Fruit fly (Drosophila melanogaster): ENCODE results near the gene Kap-alpha1.

The Kap-alpha1 gene

DNA sequence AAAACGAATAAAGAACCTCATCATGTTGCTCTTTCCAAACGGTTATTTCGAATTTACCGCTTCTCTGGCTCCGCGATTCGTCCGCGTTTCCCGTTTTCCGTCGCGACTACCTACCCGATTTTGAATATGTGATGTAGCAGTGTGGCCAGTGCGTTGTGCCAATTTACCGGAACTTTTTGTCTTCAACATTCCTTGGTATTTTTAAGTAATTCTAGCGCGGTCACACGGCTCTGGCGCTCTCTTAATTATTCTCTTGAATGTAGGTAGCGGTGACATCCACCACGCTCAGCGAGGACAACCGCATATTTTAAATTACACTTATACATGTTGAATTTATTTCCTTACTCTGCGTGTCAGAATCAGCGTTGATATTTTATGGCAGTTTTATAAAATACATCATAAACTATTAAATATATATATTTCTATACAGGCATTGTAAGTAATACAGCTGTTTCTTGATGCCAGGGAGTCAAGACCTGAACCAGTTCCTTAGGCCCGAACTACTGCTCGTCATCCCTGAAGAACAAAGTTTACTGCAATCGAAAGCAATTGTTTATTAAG lies 13.5 kb upstream of the Kap-alpha1 start, which contains the start of the genes CG42637, Gyc76C and SREBP (continued):
- TF ChIP-seq Dbx (GFP tag; IDR thresholded peaks at IDR 0.05): peak; percentile 29; the same call in 1 of the 3 replicates
- no peak for TF ChIP-seq Xrp1 (GFP tag; IDR thresholded peaks at IDR 0.05)
- peak; percentile 93 for TF ChIP-seq Nf-YC (tag; optimal IDR thresholded peaks at IDR 0.05)
- TF ChIP-seq unc-4 (GFP tag; IDR thresholded peaks at IDR 0.05; ENCODE audit: partially characterized antibody): peak; percentile 47
- TF ChIP-seq CG7372 (GFP tag; IDR thresholded peaks at IDR 0.05): no peak
- TF ChIP-seq CG16863 (GFP tag; optimal IDR thresholded peaks at IDR 0.05): no peak
- no peak for TF ChIP-seq luna (GFP tag; optimal IDR thresholded peaks at IDR 0.05)
- no peak for TF ChIP-seq CG1602 (GFP tag; optimal IDR thresholded peaks at IDR 0.05)
- peak; percentile 85 for TF ChIP-seq Ets97D (GFP tag; optimal IDR thresholded peaks at IDR 0.05)
- TF ChIP-seq CG32767 (GFP tag; IDR thresholded peaks at IDR 0.05): no peak
- TF ChIP-seq zen (tag; optimal IDR thresholded peaks at IDR 0.05): peak; percentile 67
- no peak for TF ChIP-seq CG7839 (tag; optimal IDR thresholded peaks at IDR 0.05)
- peak; percentile 46; the same call in 1 of the 2 replicates for TF ChIP-seq ranshi (GFP tag; IDR thresholded peaks at IDR 0.05)
- TF ChIP-seq hkb (optimal IDR thresholded peaks at IDR 0.05): peak; percentile 47
- peak; percentile 19; the same call in 1 of the 2 replicates for TF ChIP-seq hkb (GFP tag; IDR thresholded peaks at IDR 0.05)
- TF ChIP-seq ems (GFP tag; optimal IDR thresholded peaks at IDR 0.05): no peak
- TF ChIP-seq Pdp1 (GFP tag; optimal IDR thresholded peaks at IDR 0.05): peak in 1 of 2 experiments; percentile 13
- peak; percentile 56 for TF ChIP-seq BEAF-32 (GFP tag; optimal IDR thresholded peaks at IDR 0.05)
- peak in 1 of 3 experiments; percentile 65 for TF ChIP-seq Stat92E (GFP tag; optimal IDR thresholded peaks at IDR 0.05)
- peak; percentile 69 for TF ChIP-seq Hmr (GFP tag; optimal IDR thresholded peaks at IDR 0.05)
- TF ChIP-seq CG13287 (GFP tag; IDR thresholded peaks at IDR 0.05; ENCODE audit: partially characterized antibody): peak; percentile 48
- peak; percentile 55 for TF ChIP-seq CG8290 (GFP tag; optimal IDR thresholded peaks at IDR 0.05)
- TF ChIP-seq CG8290 (tag; optimal IDR thresholded peaks at IDR 0.05): peak in 1 of 2 experiments; percentile 82
- peak; percentile 7 for TF ChIP-seq CG7987 (GFP tag; optimal IDR thresholded peaks at IDR 0.05)
- TF ChIP-seq CG4730 (GFP tag; IDR thresholded peaks at IDR 0.05): no peak
- no peak for TF ChIP-seq CG30431 (GFP tag; optimal IDR thresholded peaks at IDR 0.05)
- peak; percentile 48 for TF ChIP-seq Dad (GFP tag; optimal IDR thresholded peaks at IDR 0.05)
- TF ChIP-seq CG6791 (GFP tag; IDR thresholded peaks at IDR 0.05; ENCODE audit: partially characterized antibody): peak; percentile 70; the same call in 1 of the 3 replicates
- TF ChIP-seq gfzf (GFP tag; optimal IDR thresholded peaks at IDR 0.05): peak; percentile 96
- peak; percentile 93 for TF ChIP-seq Lhr (GFP tag; optimal IDR thresholded peaks at IDR 0.05)
- peak; percentile 11; the same call in 1 of the 3 replicates for TF ChIP-seq gce (GFP tag; IDR thresholded peaks at IDR 0.05)
- TF ChIP-seq pan (optimal IDR thresholded peaks at IDR 0.05): no peak
- no peak for TF ChIP-seq pan (GFP tag; optimal IDR thresholded peaks at IDR 0.05 in 1 of 2, IDR thresholded peaks at IDR 0.05 in 1 of 2)
- TF ChIP-seq CG3838 (GFP tag; optimal IDR thresholded peaks at IDR 0.05): peak; percentile 11
- no peak for TF ChIP-seq kni (GFP tag; optimal IDR thresholded peaks at IDR 0.05)
- peak; percentile 35 for TF ChIP-seq gsb-n (tag; optimal IDR thresholded peaks at IDR 0.05)
- TF ChIP-seq Dp (GFP tag; optimal IDR thresholded peaks at IDR 0.05): peak; percentile 84
- no peak for TF ChIP-seq ro (GFP tag; IDR thresholded peaks at IDR 0.05)

DNA sequence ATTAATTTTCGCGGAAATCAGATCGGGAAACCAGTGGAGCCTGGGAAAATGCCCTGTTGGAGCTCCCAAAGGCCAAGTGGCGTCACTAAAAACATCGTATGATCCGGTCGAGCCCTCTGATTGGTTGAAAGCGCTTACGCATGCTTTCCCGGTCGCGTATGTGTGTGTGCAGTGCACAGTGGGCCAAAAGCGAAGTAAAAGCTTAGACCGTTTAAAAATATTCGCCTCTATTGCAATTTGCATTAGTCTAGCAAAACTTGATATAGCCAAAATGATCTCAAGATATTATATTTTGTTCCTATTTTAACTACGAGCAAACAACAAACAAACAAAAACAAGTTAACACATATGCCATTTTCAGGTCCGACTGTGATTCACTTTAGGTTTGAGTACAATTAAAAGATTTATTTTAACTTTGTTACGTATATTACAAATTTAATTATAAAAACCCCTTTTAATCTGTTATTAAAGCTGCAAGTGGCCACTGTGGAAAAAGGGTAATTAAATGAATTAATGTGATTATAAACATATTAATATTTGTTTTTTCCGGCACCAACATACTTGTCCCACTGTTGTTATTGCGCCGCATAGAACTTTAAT lies 12.7 kb upstream of the Kap-alpha1 start:
- peak; percentile 82 for TF ChIP-seq CG9932 (GFP tag; IDR thresholded peaks at IDR 0.05)
- TF ChIP-seq br (optimal IDR thresholded peaks at IDR 0.05): no peak
- TF ChIP-seq cad (GFP tag; optimal IDR thresholded peaks at IDR 0.05): no peak
- peak; percentile 91 for TF ChIP-seq dmrt99B (tag; optimal IDR thresholded peaks at IDR 0.05)
- TF ChIP-seq Hr78 (GFP tag; optimal IDR thresholded peaks at IDR 0.05): no peak
- TF ChIP-seq CoRest (tag; optimal IDR thresholded peaks at IDR 0.05): peak; percentile 92
- 0 out of 3 replicates have a peak, but pooled peaks have one; percentile 11 for TF ChIP-seq gce (GFP tag; IDR thresholded peaks at IDR 0.05)
- TF ChIP-seq CG2889 (GFP tag; IDR thresholded peaks at IDR 0.05): 0 out of 3 replicates have a peak, but pooled peaks have one; percentile 15
- peak; percentile 27 for TF ChIP-seq CG11398 (GFP tag; optimal IDR thresholded peaks at IDR 0.05)
- TF ChIP-seq CG8089 (GFP tag; optimal IDR thresholded peaks at IDR 0.05): peak; percentile 63
- TF ChIP-seq Sox100B (GFP tag; optimal IDR thresholded peaks at IDR 0.05): peak; percentile 94
- no peak for TF ChIP-seq gt (GFP tag; IDR thresholded peaks at IDR 0.05)
- no peak for TF ChIP-seq CG17612 (GFP tag; IDR thresholded peaks at IDR 0.05)
- TF ChIP-seq CG17829 (tag; optimal IDR thresholded peaks at IDR 0.05): peak; percentile 85

Measured in whole organism, embryonic.